Fruit fly (Drosophila melanogaster): ENCODE data around the gene CG4553.

The CG4553 gene

dm6 chr3R:25489116-25489515, 12.4 kb upstream of the CG4553 start (continued):
- no peak for TF ChIP-seq sens (GFP tag)
- TF ChIP-seq nerfin-1 (tag; optimal IDR thresholded peaks at IDR 0.05): peak; percentile 3
- TF ChIP-seq dan (GFP tag; IDR thresholded peaks at IDR 0.05): no peak
- no peak for TF ChIP-seq CG7745 (tag; optimal IDR thresholded peaks at IDR 0.05)
- no peak for TF ChIP-seq Jarid2 (GFP tag; optimal IDR thresholded peaks at IDR 0.05)
- peak; percentile 61; the same call in 2 of the 3 replicates for TF ChIP-seq row (GFP tag; IDR thresholded peaks at IDR 0.05)
- TF ChIP-seq ap (GFP tag; IDR thresholded peaks at IDR 0.05): no peak
- TF ChIP-seq CG13123 (GFP tag; optimal IDR thresholded peaks at IDR 0.05): no peak
- TF ChIP-seq rib (GFP tag; IDR thresholded peaks at IDR 0.05): no peak
- TF ChIP-seq CG12104 (GFP tag; optimal IDR thresholded peaks at IDR 0.05): peak; percentile 68
- TF ChIP-seq Atf6 (GFP tag; IDR thresholded peaks at IDR 0.05): no peak
- no peak for TF ChIP-seq pan (optimal IDR thresholded peaks at IDR 0.05)
- TF ChIP-seq pan (GFP tag; optimal IDR thresholded peaks at IDR 0.05 in 1 of 2, IDR thresholded peaks at IDR 0.05 in 1 of 2): peak in 1 of 2 experiments; percentile 75
- TF ChIP-seq wek (GFP tag; optimal IDR thresholded peaks at IDR 0.05): peak; percentile 6
- TF ChIP-seq Nf-YC (tag; optimal IDR thresholded peaks at IDR 0.05): peak; percentile 39
- peak; percentile 26; the same call in 1 of the 2 replicates for TF ChIP-seq ssp (GFP tag; IDR thresholded peaks at IDR 0.05)
- no peak for TF ChIP-seq Deaf1 (tag; optimal IDR thresholded peaks at IDR 0.05)
- no peak for TF ChIP-seq unc-4 (GFP tag; IDR thresholded peaks at IDR 0.05; ENCODE audit: partially characterized antibody)
- TF ChIP-seq tgo (GFP tag; IDR thresholded peaks at IDR 0.05): peak; percentile 65
- TF ChIP-seq sc (optimal IDR thresholded peaks at IDR 0.05): no peak
- TF ChIP-seq sc (GFP tag; optimal IDR thresholded peaks at IDR 0.05): peak; percentile 20
- no peak for TF ChIP-seq CG4707 (GFP tag; optimal IDR thresholded peaks at IDR 0.05)
- TF ChIP-seq CG1529 (GFP tag; optimal IDR thresholded peaks at IDR 0.05): no peak
- TF ChIP-seq gsb (GFP tag; IDR thresholded peaks at IDR 0.05): no peak
- TF ChIP-seq CG12659 (GFP tag; optimal IDR thresholded peaks at IDR 0.05): no peak
- TF ChIP-seq CG12744 (GFP tag; optimal IDR thresholded peaks at IDR 0.05): no peak
- peak; percentile 32 for TF ChIP-seq nom (GFP tag; optimal IDR thresholded peaks at IDR 0.05)
- no peak for TF ChIP-seq CG9215 (GFP tag; IDR thresholded peaks at IDR 0.05)
- peak; percentile 39 for TF ChIP-seq CG15011 (GFP tag; optimal IDR thresholded peaks at IDR 0.05)
- TF ChIP-seq dmrt99B (tag; optimal IDR thresholded peaks at IDR 0.05): peak; percentile 81
- peak; percentile 42 for TF ChIP-seq cwo (GFP tag; optimal IDR thresholded peaks at IDR 0.05)
- TF ChIP-seq bcd (GFP tag; optimal IDR thresholded peaks at IDR 0.05): peak; percentile 60
- no peak for TF ChIP-seq Hey (tag; optimal IDR thresholded peaks at IDR 0.05)
- peak; percentile 27 for TF ChIP-seq salm (tag; optimal IDR thresholded peaks at IDR 0.05)
- TF ChIP-seq gem (tag; optimal IDR thresholded peaks at IDR 0.05): peak; percentile 81
- peak; percentile 55 for TF ChIP-seq Ets65A (GFP tag)
- no peak for TF ChIP-seq cas (GFP tag; IDR thresholded peaks at IDR 0.05)
- TF ChIP-seq dmrt11E (tag; optimal IDR thresholded peaks at IDR 0.05): peak; percentile 67
- no peak for TF ChIP-seq zfh2 (GFP tag; optimal IDR thresholded peaks at IDR 0.05)
- TF ChIP-seq CG12299 (tag; optimal IDR thresholded peaks at IDR 0.05): peak; percentile 16
- TF ChIP-seq pfk (GFP tag; optimal IDR thresholded peaks at IDR 0.05): no peak
- TF ChIP-seq CG11085 (GFP tag; IDR thresholded peaks at IDR 0.05): no peak
- TF ChIP-seq Bteb2 (GFP tag; optimal IDR thresholded peaks at IDR 0.05): no peak
- peak; percentile 61 for TF ChIP-seq CG10543 (GFP tag; optimal IDR thresholded peaks at IDR 0.05)
- TF ChIP-seq Fer1 (GFP tag; optimal IDR thresholded peaks at IDR 0.05): peak; percentile 60
- no peak for TF ChIP-seq CG1792 (GFP tag; optimal IDR thresholded peaks at IDR 0.05)
- peak; percentile 21 for TF ChIP-seq CG7271 (tag; optimal IDR thresholded peaks at IDR 0.05)
- no peak for TF ChIP-seq odd (GFP tag; optimal IDR thresholded peaks at IDR 0.05)
- no peak for TF ChIP-seq CG8944 (GFP tag; optimal IDR thresholded peaks at IDR 0.05)
- no peak for TF ChIP-seq mld (GFP tag; IDR thresholded peaks at IDR 0.05; ENCODE audit: partially characterized antibody)
- no peak for TF ChIP-seq CG16779 (GFP tag; IDR thresholded peaks at IDR 0.05)
- peak; percentile 19 for TF ChIP-seq zen (tag; optimal IDR thresholded peaks at IDR 0.05)

All from whole organism, embryonic.